Worm (Caenorhabditis elegans) whole organism, young adult: ENCODE data around the gene col-120.

Source experiments
- D2030.7 ChIP-seq: fragments of 200-800 bp; sonication (Bioruptor generic); IDR thresholded peaks from 2 replicates; pipeline ENCODE4 v1.3.6; 2022; ENCODE audit warnings: missing genetic modification reagents, missing genetic modification characterization, missing compliant biosample characterization
- F22D6.2 ChIP-seq: sonication (generic microtip); optimal IDR thresholded peaks from 2 replicates; lab custom pipeline; 2016; ENCODE audit warnings: mild to moderate bottlenecking, missing genetic modification characterization, missing compliant biosample characterization
- F37B4.10 ChIP-seq: fragments of 200-800 bp; sonication (Bioruptor generic); IDR thresholded peaks from 2 replicates; pipeline ENCODE4 v1.3.6; 2022; ENCODE audit warnings: missing genetic modification characterization, missing compliant biosample characterization
- aptf-2 ChIP-seq: fragments of 200-800 bp; sonication (Bioruptor generic); conservative IDR thresholded peaks from 2 replicates; pipeline ENCODE4 v1.3.6; 2022; ENCODE audit warnings: missing genetic modification reagents, missing genetic modification characterization, missing compliant biosample characterization
- attf-6 ChIP-seq: fragments of 200-800 bp; sonication (Bioruptor generic); IDR thresholded peaks from 2 replicates; pipeline ENCODE4 v1.3.6; 2022; ENCODE audit warnings: missing genetic modification reagents, missing genetic modification characterization, missing compliant biosample characterization
- ceh-91 ChIP-seq: fragments of 200-800 bp; sonication (Bioruptor generic); IDR thresholded peaks from 2 replicates; pipeline ENCODE4 v1.3.6; 2022; ENCODE audit warnings: missing genetic modification reagents, missing genetic modification characterization, missing compliant biosample characterization
- fkh-3 ChIP-seq: sonication (generic microtip); optimal IDR thresholded peaks from 2 replicates; lab custom pipeline; 2016; ENCODE audit warnings: mild to moderate bottlenecking, missing genetic modification characterization, missing compliant biosample characterization
- hlh-26 ChIP-seq: fragments of 200-800 bp; sonication (Bioruptor generic); conservative IDR thresholded peaks from 2 replicates; pipeline ENCODE4 v1.3.6; 2022; ENCODE audit warnings: missing genetic modification reagents, missing genetic modification characterization, missing compliant biosample characterization
- unc-130 ChIP-seq: sonication (generic microtip); optimal IDR thresholded peaks from 2 replicates; lab custom pipeline; 2016; ENCODE audit warnings: missing genetic modification reagents, missing genetic modification characterization, missing compliant biosample characterization
- zim-3 ChIP-seq: sonication (generic microtip); optimal IDR thresholded peaks from 2 replicates; lab custom pipeline; 2017; ENCODE audit warnings: mild to moderate bottlenecking, missing genetic modification characterization, moderate library complexity, missing compliant biosample characterization

- TF ChIP-seq F37B4.10 (GFP tag; lab: Robert Waterston, UW) (no peak), attf-6 (GFP tag; lab: Robert Waterston, UW) (no peak), F22D6.2 (tag; lab: Kevin White, UChicago) (no peak), D2030.7 (GFP tag; lab: Robert Waterston, UW) (no peak), unc-130 (GFP tag; lab: Kevin White, UChicago) (no peak), ceh-91 (no peak), fkh-3 (no peak), hlh-26 (GFP tag; lab: Robert Waterston, UW) (no peak), aptf-2 (no peak), zim-3 (tag; lab: Kevin White, UChicago) (no peak)
Measured at ce11 chrIV:9303994-9304393, 42.4 kb upstream of the col-120 start, which contains the start of gene F49C12.4.
